Fruit fly (Drosophila melanogaster) whole organism, wandering third instar larva: ENCODE results near the gene CG4325.

ENCODE experiments used
- Abd-B ChIP-seq: fragments of >200 bp; optimal IDR thresholded peaks from 2 replicates; lab custom pipeline; 2017; ENCODE audit warnings: missing biosample characterization, missing genetic modification characterization
- CrebA ChIP-seq: fragments of 200-800 bp; sonication (Bioruptor generic); optimal IDR thresholded peaks from 2 replicates; lab custom pipeline; 2016; ENCODE audit warnings: missing biosample characterization, mild to moderate bottlenecking, missing genetic modification characterization, borderline replicate concordance
- HLH106 ChIP-seq: fragments of 200-800 bp; optimal IDR thresholded peaks from 3 replicates; lab custom pipeline; 2019; ENCODE audit warnings: missing biosample characterization, mild to moderate bottlenecking, missing genetic modification characterization, moderate library complexity
- Hnf4 ChIP-seq: fragments of 200-800 bp; sonication (Bioruptor generic); optimal IDR thresholded peaks from 2 replicates; lab custom pipeline; 2016; ENCODE audit warnings: missing biosample characterization, mild to moderate bottlenecking, missing genetic modification characterization
- Hr78 ChIP-seq: fragments of >200 bp; optimal IDR thresholded peaks from 2 replicates; lab custom pipeline; 2017; ENCODE audit warnings: missing biosample characterization, missing genetic modification characterization
- Myc ChIP-seq: fragments of >200 bp; optimal IDR thresholded peaks from 2 replicates; lab custom pipeline; 2017
- N ChIP-seq: fragments of >200 bp; optimal IDR thresholded peaks from 2 replicates; lab custom pipeline; 2018; ENCODE audit warnings: missing biosample characterization, missing external identifiers, missing genetic modification characterization
- Sp1 ChIP-seq: fragments of 200-800 bp; sonication (Bioruptor generic); optimal IDR thresholded peaks from 3 replicates; lab custom pipeline; 2019; ENCODE audit warnings: missing biosample characterization, mild to moderate bottlenecking, missing genetic modification characterization, moderate library complexity
- dl ChIP-seq, 2 experiments: fragments of 175-275, 200-275 bp in 1 of 2; fragments of 200-275 bp in 1 of 2; sonication (Bioruptor generic); optimal IDR thresholded peaks; lab custom pipeline; 2018; ENCODE audit warnings: mild to moderate bottlenecking in 2 of 2, missing biosample characterization in 2 of 2, missing genetic modification characterization in 2 of 2, moderate library complexity in 2 of 2; ENCODE audit not compliant: partially characterized antibody in 2 of 2, insufficient read depth in 1 of 2
- foxo ChIP-seq, 2 experiments: fragments of 200-800 bp; sonication (Bioruptor generic); optimal IDR thresholded peaks; 2 replicates in 1 of 2; 3 replicates in 1 of 2; lab custom pipeline; 2016 to 2017; ENCODE audit warnings: missing biosample characterization in 2 of 2, missing genetic modification characterization in 2 of 2
- fru ChIP-seq: fragments of 200-800 bp; sonication (Bioruptor generic); optimal IDR thresholded peaks from 3 replicates; lab custom pipeline; 2016; ENCODE audit warnings: missing biosample characterization, mild to moderate bottlenecking, missing genetic modification characterization
- h ChIP-seq: fragments of 200-800 bp; sonication (Bioruptor generic); optimal IDR thresholded peaks from 3 replicates; lab custom pipeline; 2016; ENCODE audit warnings: missing biosample characterization, mild to moderate bottlenecking, missing genetic modification characterization
- pan ChIP-seq: fragments of >200 bp; optimal IDR thresholded peaks from 2 replicates; lab custom pipeline; 2017
- psq ChIP-seq: fragments of 200-800 bp; sonication (Bioruptor generic); optimal IDR thresholded peaks from 3 replicates; lab custom pipeline; 2017; ENCODE audit warnings: missing biosample characterization, mild to moderate bottlenecking, missing genetic modification characterization, moderate library complexity

- TF ChIP-seq h (GFP tag; lab: Kevin White, UChicago) (no peak), Myc (peak; percentile 56), fru (GFP tag; lab: Kevin White, UChicago) (no peak), foxo (GFP tag; optimal IDR thresholded peaks at IDR 0.05; lab: Kevin White, UChicago) (no peak), psq (GFP tag; lab: Kevin White, UChicago) (no peak), HLH106 (tag; lab: Kevin White, UChicago) (peak; percentile 20), CrebA (GFP tag; lab: Kevin White, UChicago) (no peak), pan (no peak), dl (GFP tag; optimal IDR thresholded peaks at IDR 0.05; lab: Kevin White, UChicago; ENCODE audit: insufficient read depth in 1 of 2, partially characterized antibody in 2 of 2) (no peak), N (GFP tag; lab: Kevin White, UChicago) (no peak), Hnf4 (no peak), Hr78 (no peak), Sp1 (GFP tag; lab: Kevin White, UChicago) (peak; percentile 34), Abd-B (no peak)
Observed at dm6 chrX:2061119-2061518, 17.5 kb upstream of the CG4325 start.
